Fruit fly (Drosophila melanogaster) whole organism, embryonic: ENCODE results near the gene Takl1.

ENCODE experiments used
- Asciz ChIP-seq: fragments of 200-800 bp; sonication (Bioruptor generic); optimal IDR thresholded peaks from 2 replicates; lab custom pipeline; 2017; ENCODE audit warnings: missing biosample characterization, mild to moderate bottlenecking, missing genetic modification characterization, missing genetic modification reagents
- Awh ChIP-seq: fragments of 200-800 bp; sonication (Bioruptor generic); IDR thresholded peaks from 2 replicates; pipeline ENCODE4, ENCODE4 v1.3.6; 2022; ENCODE audit warnings: missing biosample characterization, missing genetic modification characterization
- CG10959 ChIP-seq: fragments of 200-800 bp; sonication (Bioruptor generic); IDR thresholded peaks from 2 replicates; pipeline ENCODE4 v1.3.6; 2022; ENCODE audit warnings: missing biosample characterization, missing genetic modification characterization
- CG11504 ChIP-seq: fragments of 200-800 bp; sonication (Bioruptor generic); optimal IDR thresholded peaks from 3 replicates; lab custom pipeline; 2019; ENCODE audit warnings: missing biosample characterization, mild to moderate bottlenecking, missing genetic modification characterization, moderate library complexity
- CG12071 ChIP-seq: fragments of 200-800 bp; sonication (Bioruptor generic); optimal IDR thresholded peaks from 3 replicates; lab custom pipeline; 2018; ENCODE audit warnings: missing biosample characterization, mild to moderate bottlenecking, missing genetic modification characterization
- CG12391 ChIP-seq: fragments of 200-800 bp; sonication (Bioruptor generic); optimal IDR thresholded peaks from 3 replicates; lab custom pipeline; 2018; ENCODE audit warnings: missing biosample characterization, mild to moderate bottlenecking, missing genetic modification characterization, moderate library complexity
- CG12942 ChIP-seq: fragments of 200-800 bp; sonication (Bioruptor generic); optimal IDR thresholded peaks from 3 replicates; lab custom pipeline; 2016; ENCODE audit warnings: missing biosample characterization, missing genetic modification characterization
- CG13424 ChIP-seq: fragments of 200-800 bp; sonication (Bioruptor generic); optimal IDR thresholded peaks from 2 replicates; lab custom pipeline; 2019; ENCODE audit warnings: missing biosample characterization, mild to moderate bottlenecking, missing genetic modification characterization, moderate library complexity
- CG13894 ChIP-seq: fragments of 200-800 bp; sonication (Bioruptor generic); optimal IDR thresholded peaks from 3 replicates; lab custom pipeline; 2018; ENCODE audit warnings: missing biosample characterization, mild to moderate bottlenecking, missing genetic modification characterization, moderate library complexity
- CG14860 ChIP-seq: fragments of 200-800 bp; sonication (Bioruptor generic); IDR thresholded peaks from 3 replicates; pipeline ENCODE4 v1.3.6; 2022; ENCODE audit warnings: missing biosample characterization, missing genetic modification characterization; ENCODE audit not compliant: partially characterized antibody
- CG15269 ChIP-seq: fragments of 200-800 bp; sonication (Bioruptor generic); optimal IDR thresholded peaks from 2 replicates; lab custom pipeline; 2018; ENCODE audit warnings: missing biosample characterization, mild to moderate bottlenecking, missing genetic modification characterization, moderate library complexity
- CG2202 ChIP-seq: fragments of 200-800 bp; sonication (Bioruptor generic); optimal IDR thresholded peaks from 2 replicates; lab custom pipeline; 2018; ENCODE audit warnings: missing biosample characterization, mild to moderate bottlenecking, missing genetic modification characterization
- CG2678 ChIP-seq: fragments of 200-800 bp; sonication (Bioruptor generic); optimal IDR thresholded peaks from 3 replicates; lab custom pipeline; 2019; ENCODE audit warnings: missing biosample characterization, mild to moderate bottlenecking, missing genetic modification characterization, moderate library complexity
- CG33213 ChIP-seq: fragments of 200-800 bp; sonication (Bioruptor generic); optimal IDR thresholded peaks from 3 replicates; lab custom pipeline; 2016; ENCODE audit warnings: missing biosample characterization, missing genetic modification characterization
- CG34224 ChIP-seq: fragments of 200-800 bp; sonication (Bioruptor generic); IDR thresholded peaks from 3 replicates; pipeline ENCODE4 v1.3.6; 2022; ENCODE audit warnings: missing biosample characterization, missing genetic modification characterization; ENCODE audit not compliant: partially characterized antibody
- CG42726 ChIP-seq: fragments of 200-800 bp; sonication (Bioruptor generic); IDR thresholded peaks from 2 replicates; pipeline ENCODE4 v1.3.6; 2022; ENCODE audit warnings: missing biosample characterization, missing genetic modification characterization; ENCODE audit not compliant: partially characterized antibody
- CG6175 ChIP-seq: fragments of 200-800 bp; sonication (Bioruptor generic); IDR thresholded peaks from 3 replicates; pipeline ENCODE4 v1.3.6; 2022; ENCODE audit warnings: missing biosample characterization, missing genetic modification characterization
- CG6254 ChIP-seq: fragments of 200-800 bp; sonication (Bioruptor generic); optimal IDR thresholded peaks from 3 replicates; lab custom pipeline; 2017; ENCODE audit warnings: mild to moderate bottlenecking, missing biosample characterization, missing genetic modification reagents, missing genetic modification characterization
- CG7271 ChIP-seq: fragments of 200-800 bp; sonication (Bioruptor generic); optimal IDR thresholded peaks from 2 replicates; lab custom pipeline; 2018; ENCODE audit warnings: missing biosample characterization, mild to moderate bottlenecking, missing genetic modification characterization, moderate library complexity
- CG8281 ChIP-seq: fragments of 200-800 bp; sonication (Bioruptor generic); optimal IDR thresholded peaks from 2 replicates; lab custom pipeline; 2018; ENCODE audit warnings: missing biosample characterization, mild to moderate bottlenecking, missing genetic modification characterization, moderate library complexity
- CG9932 ChIP-seq: fragments of 200-800 bp; sonication (Bioruptor generic); IDR thresholded peaks from 2 replicates; pipeline ENCODE4 v1.3.6; 2022; ENCODE audit warnings: missing biosample characterization, missing genetic modification characterization
- Dip3 ChIP-seq: fragments of 200-800 bp; sonication (Bioruptor generic); optimal IDR thresholded peaks from 3 replicates; lab custom pipeline; 2016; ENCODE audit warnings: missing biosample characterization, missing genetic modification characterization
- E2f1 ChIP-seq: fragments of 200-800 bp; sonication (Bioruptor generic); IDR thresholded peaks from 2 replicates; pipeline ENCODE4 v1.3.6; 2022; ENCODE audit warnings: missing biosample characterization, missing genetic modification characterization
- HLHmδ ChIP-seq: fragments of 200-800 bp; sonication (Bioruptor generic); optimal IDR thresholded peaks from 2 replicates; lab custom pipeline; 2018; ENCODE audit warnings: missing biosample characterization, mild to moderate bottlenecking, missing genetic modification characterization, moderate library complexity
- Hsf ChIP-seq: fragments of 200-800 bp; sonication (Bioruptor generic); optimal IDR thresholded peaks from 3 replicates; lab custom pipeline; 2016; ENCODE audit warnings: missing biosample characterization, missing genetic modification characterization
- Lim3 ChIP-seq: fragments of 200-800 bp; sonication (Bioruptor generic); IDR thresholded peaks from 2 replicates; pipeline ENCODE4 v1.3.6; 2022; ENCODE audit warnings: missing biosample characterization, missing genetic modification characterization
- MBD-R2 ChIP-seq: fragments of 200-800 bp; sonication (Bioruptor generic); IDR thresholded peaks from 2 replicates; pipeline ENCODE4 v1.3.6; 2022; ENCODE audit warnings: missing biosample characterization, missing genetic modification characterization
- Rfx ChIP-seq: fragments of 200-800 bp; sonication (Bioruptor generic); IDR thresholded peaks from 2 replicates; pipeline ENCODE4 v1.3.6; 2022; ENCODE audit warnings: missing biosample characterization, missing genetic modification characterization
- Sox102F ChIP-seq: fragments of 200-800 bp; sonication (Bioruptor generic); optimal IDR thresholded peaks from 2 replicates; lab custom pipeline; 2018; ENCODE audit warnings: missing biosample characterization, mild to moderate bottlenecking, missing genetic modification characterization, moderate library complexity
- TFAM ChIP-seq: fragments of 200-800 bp; sonication (Bioruptor generic); optimal IDR thresholded peaks from 2 replicates; lab custom pipeline; 2017; ENCODE audit warnings: missing biosample characterization, missing genetic modification characterization, inconsistent platforms
- Taf1 ChIP-seq: fragments of 200-800 bp; sonication (Bioruptor generic); IDR thresholded peaks from 2 replicates; pipeline ENCODE4 v1.3.6; 2022; ENCODE audit warnings: missing biosample characterization, missing genetic modification characterization
- Vsx1 ChIP-seq: fragments of 200-800 bp; sonication (Bioruptor generic); optimal IDR thresholded peaks from 2 replicates; lab custom pipeline; 2017; ENCODE audit warnings: missing biosample characterization, mild to moderate bottlenecking, missing genetic modification characterization, missing genetic modification reagents
- Xbp1 ChIP-seq: fragments of 200-800 bp; sonication (Bioruptor generic); optimal IDR thresholded peaks from 3 replicates; lab custom pipeline; 2016; ENCODE audit warnings: missing biosample characterization, mild to moderate bottlenecking, missing genetic modification characterization
- amos ChIP-seq: fragments of 200-800 bp; sonication (Bioruptor generic); IDR thresholded peaks from 2 replicates; pipeline ENCODE4 v1.3.6; 2022; ENCODE audit warnings: missing biosample characterization, missing genetic modification characterization; ENCODE audit not compliant: partially characterized antibody
- ase ChIP-seq: fragments of 200-800 bp; sonication (Bioruptor generic); IDR thresholded peaks from 3 replicates; pipeline ENCODE4 v1.3.6; 2022; ENCODE audit warnings: missing biosample characterization, missing genetic modification characterization
- chm ChIP-seq: fragments of 200-800 bp; sonication (Bioruptor generic); IDR thresholded peaks from 2 replicates; pipeline ENCODE4 v1.3.6; 2022; ENCODE audit warnings: missing biosample characterization, missing genetic modification characterization
- croc ChIP-seq: fragments of 200-800 bp; sonication (Bioruptor generic); conservative IDR thresholded peaks from 3 replicates; pipeline ENCODE4 v1.3.6; 2022; ENCODE audit warnings: missing biosample characterization, missing genetic modification characterization
- dysf ChIP-seq: fragments of 200-800 bp; sonication (Bioruptor generic); IDR thresholded peaks from 3 replicates; pipeline ENCODE4 v1.3.6; 2022; ENCODE audit warnings: missing biosample characterization, missing genetic modification characterization
- fru ChIP-seq: fragments of >200 bp; optimal IDR thresholded peaks from 2 replicates; lab custom pipeline; 2017
- jumu ChIP-seq: fragments of 200-800 bp; sonication (Bioruptor generic); optimal IDR thresholded peaks from 3 replicates; lab custom pipeline; 2016; ENCODE audit warnings: missing biosample characterization, missing genetic modification characterization
- kni ChIP-seq: fragments of 200-800 bp; sonication (Bioruptor generic); optimal IDR thresholded peaks from 3 replicates; lab custom pipeline; 2017; ENCODE audit warnings: mild to moderate bottlenecking, missing biosample characterization, missing genetic modification reagents, missing genetic modification characterization
- mld ChIP-seq: fragments of 200-800 bp; sonication (Bioruptor generic); IDR thresholded peaks from 3 replicates; pipeline ENCODE4 v1.3.6; 2022; ENCODE audit warnings: missing biosample characterization, missing genetic modification characterization; ENCODE audit not compliant: partially characterized antibody
- nmo ChIP-seq: fragments of 200-800 bp; sonication (Bioruptor generic); optimal IDR thresholded peaks from 2 replicates; lab custom pipeline; 2018; ENCODE audit warnings: missing biosample characterization, mild to moderate bottlenecking, missing genetic modification characterization, moderate library complexity
- nom ChIP-seq: fragments of 200-800 bp; sonication (Bioruptor generic); optimal IDR thresholded peaks from 2 replicates; lab custom pipeline; 2017; ENCODE audit warnings: missing biosample characterization, missing genetic modification characterization, mild to moderate bottlenecking, moderate library complexity, missing genetic modification reagents
- unc-4 ChIP-seq: fragments of 200-800 bp; sonication (Bioruptor generic); IDR thresholded peaks from 2 replicates; pipeline ENCODE4 v1.3.6; 2022; ENCODE audit warnings: missing biosample characterization, missing genetic modification characterization; ENCODE audit not compliant: partially characterized antibody
- wek ChIP-seq: fragments of 200-800 bp; sonication (Bioruptor generic); optimal IDR thresholded peaks from 3 replicates; lab custom pipeline; 2018; ENCODE audit warnings: missing biosample characterization, mild to moderate bottlenecking, missing genetic modification characterization, moderate library complexity

The Takl1 gene

DNA sequence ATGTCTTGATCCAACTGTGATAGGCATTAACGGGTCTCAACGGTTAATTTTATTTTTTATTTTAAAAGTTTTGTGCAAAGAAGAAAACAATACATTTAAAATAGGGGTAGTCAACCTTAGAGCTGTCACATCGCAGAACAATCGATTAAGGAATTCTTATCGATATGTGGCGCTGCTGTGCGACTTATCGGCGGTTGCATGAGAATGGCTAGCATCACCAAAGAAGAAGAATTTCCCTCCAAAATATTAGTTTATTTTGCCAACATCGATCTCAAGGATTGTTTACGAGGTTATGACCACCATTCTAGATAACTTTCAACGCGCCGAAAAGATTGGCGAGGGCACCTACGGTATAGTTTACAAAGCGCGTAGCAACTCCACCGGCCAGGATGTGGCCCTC is 37.0 kb downstream of the Takl1 start, which contains the start of gene Cdk2 (continued):
- TF ChIP-seq CG12942 (GFP tag; lab: Kevin White, UChicago) (no peak), mld (GFP tag; lab: Robert Waterston, UW) (peak; percentile 91), CG6254 (GFP tag; lab: Kevin White, UChicago) (no peak), nom (no peak), jumu (GFP tag; lab: Kevin White, UChicago) (peak; percentile 75), CG13894 (peak; percentile 5), CG15269 (tag; lab: Kevin White, UChicago) (no peak), chm (GFP tag; lab: Robert Waterston, UW) (0 out of 2 replicates have a peak, but pooled peaks have one; percentile 19), Hsf (GFP tag; lab: Kevin White, UChicago) (peak; percentile 6), amos (peak; percentile 96), wek (GFP tag; lab: Kevin White, UChicago) (peak; percentile 98), Xbp1 (GFP tag; lab: Kevin White, UChicago) (peak; percentile 34), CG12391 (tag; lab: Kevin White, UChicago) (peak; percentile 24), CG2678 (tag; lab: Kevin White, UChicago) (no peak), MBD-R2 (GFP tag; lab: Robert Waterston, UW) (peak; percentile 98), Lim3 (GFP tag; lab: Robert Waterston, UW) (no peak), CG14860 (GFP tag; lab: Robert Waterston, UW) (peak; percentile 78), CG9932 (GFP tag; lab: Robert Waterston, UW) (peak; percentile 74), Taf1 (GFP tag; lab: Robert Waterston, UW) (no peak), Sox102F (peak; percentile 39), dysf (GFP tag; lab: Robert Waterston, UW) (no peak), CG10959 (GFP tag; lab: Robert Waterston, UW) (no peak), CG33213 (peak; percentile 7), ase (GFP tag; lab: Robert Waterston, UW) (no peak), CG11504 (tag; lab: Kevin White, UChicago) (peak; percentile 56), nmo (GFP tag; lab: Kevin White, UChicago) (peak; percentile 54)

DNA sequence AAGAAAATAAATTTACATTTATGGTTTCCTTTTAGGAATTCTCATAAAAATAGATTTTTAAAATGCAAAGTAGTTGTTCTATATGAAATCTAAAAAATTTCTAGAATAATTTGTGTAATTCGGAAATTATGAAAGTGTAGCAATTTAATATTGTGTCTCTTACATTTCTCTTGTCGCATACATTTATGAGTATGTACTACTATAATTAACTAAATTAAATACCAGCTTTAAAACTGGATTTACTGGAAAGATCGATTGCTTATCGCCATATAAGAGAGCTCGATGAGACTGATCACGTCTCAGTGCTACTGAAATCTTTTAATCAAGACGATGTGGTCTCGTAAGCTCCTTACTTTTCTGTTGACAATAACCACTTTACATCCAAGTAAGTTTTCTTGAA is 41.1 kb downstream of the Takl1 start, which contains the start of gene CG31205:
Gene CG31205 (plus strand): TSS at position 301 of the 400 bp plus-strand sequence.
- TF ChIP-seq kni (GFP tag; lab: Kevin White, UChicago), result no peak
- no peak for TF ChIP-seq CG42726 (GFP tag; lab: Robert Waterston, UW)
- no peak for TF ChIP-seq CG34224
- TF ChIP-seq unc-4 (GFP tag; lab: Robert Waterston, UW), result no peak
- TF ChIP-seq Vsx1 (GFP tag; lab: Kevin White, UChicago), result no peak
- TF ChIP-seq CG8281, result no peak
- TF ChIP-seq CG6175, result no peak
- no peak for TF ChIP-seq TFAM (GFP tag; lab: Kevin White, UChicago)
- TF ChIP-seq fru (lab: Kevin White, UChicago), result no peak
- no peak for TF ChIP-seq HLHmδ (GFP tag; lab: Kevin White, UChicago)
- no peak for TF ChIP-seq CG13424 (tag; lab: Kevin White, UChicago)
- no peak for TF ChIP-seq CG2202 (tag; lab: Kevin White, UChicago)
- TF ChIP-seq Rfx, result no peak
- no peak for TF ChIP-seq E2f1 (GFP tag; lab: Robert Waterston, UW)
- TF ChIP-seq Awh (GFP tag; lab: Robert Waterston, UW), result no peak
- no peak for TF ChIP-seq Dip3 (GFP tag; lab: Kevin White, UChicago)
- TF ChIP-seq CG12071, result no peak
- no peak for TF ChIP-seq Asciz
- no peak for TF ChIP-seq croc (GFP tag; lab: Robert Waterston, UW)
- TF ChIP-seq CG7271, result no peak
